Worm (Caenorhabditis elegans) whole organism, midembryonic: ENCODE results near the gene klo-2.

ENCODE experiments used
- T22C8.4 ChIP-seq: fragments of 200-800 bp; sonication (Bioruptor generic); IDR thresholded peaks from 2 replicates; pipeline ENCODE4 v1.3.6; 2022; ENCODE audit warnings: missing genetic modification characterization, missing compliant biosample characterization
- flt-1 ChIP-seq: fragments of 200-800 bp; sonication (Bioruptor generic); IDR thresholded peaks from 2 replicates; pipeline ENCODE4 v1.3.6; 2022; ENCODE audit warnings: missing genetic modification characterization, missing compliant biosample characterization
- klf-2 ChIP-seq: fragments of 200-800 bp; sonication (Bioruptor generic); conservative IDR thresholded peaks from 2 replicates; pipeline ENCODE4 v1.3.6; 2022; ENCODE audit warnings: missing genetic modification reagents, missing genetic modification characterization, missing compliant biosample characterization
- ref-1 ChIP-seq: fragments of 200-800 bp; sonication (Bioruptor generic); conservative IDR thresholded peaks from 2 replicates; pipeline ENCODE4 v1.3.6; 2022; ENCODE audit warnings: missing genetic modification reagents, missing genetic modification characterization, missing compliant biosample characterization
- ztf-23 ChIP-seq: fragments of 200-800 bp; sonication (Bioruptor generic); IDR thresholded peaks from 2 replicates; pipeline ENCODE4 v1.3.6; 2022; ENCODE audit warnings: missing genetic modification reagents, missing genetic modification characterization, missing compliant biosample characterization
- ztf-29 ChIP-seq: fragments of 200-800 bp; sonication (Bioruptor generic); IDR thresholded peaks from 2 replicates; pipeline ENCODE4 v1.3.6; 2022; ENCODE audit warnings: missing genetic modification reagents, missing genetic modification characterization, missing compliant biosample characterization

ce11 chrIII:2474781-2475180 lies 28.8 kb downstream of the klo-2 start:
- TF ChIP-seq ztf-23: no peak
- no peak for TF ChIP-seq flt-1
- no peak for TF ChIP-seq ref-1
- TF ChIP-seq ztf-29 (GFP tag; lab: Robert Waterston, UW): no peak
- TF ChIP-seq T22C8.4 (GFP tag; lab: Robert Waterston, UW): no peak
- TF ChIP-seq klf-2: no peak
